Fruit fly (Drosophila melanogaster) Kc167 (cell line): Measurements from ENCODE around the gene Hex-A.

Experiments
- Myc ChIP-seq: fragments of >200 bp; optimal IDR thresholded peaks from 2 replicates; lab custom pipeline; 2017; ENCODE audit warnings: missing external identifiers
- Sin3A ChIP-seq: fragments of >200 bp; optimal IDR thresholded peaks from 2 replicates; lab custom pipeline; 2018; ENCODE audit warnings: missing external identifiers
- insv ChIP-seq: fragments of >200 bp; optimal IDR thresholded peaks from 3 replicates; lab custom pipeline; 2018; ENCODE audit warnings: missing external identifiers
- psq ChIP-seq: fragments of >200 bp; optimal IDR thresholded peaks from 2 replicates; lab custom pipeline; 2017; ENCODE audit warnings: missing external identifiers

dm6 chrX:9638927-9639420 is 53.5 kb downstream of the Hex-A start:
- TF ChIP-seq Sin3A (lab: Kevin White, UChicago), result no peak
- TF ChIP-seq Myc, result no peak
- no peak for TF ChIP-seq psq (lab: Kevin White, UChicago)
- no peak for TF ChIP-seq insv (lab: Kevin White, UChicago)
